Worm (Caenorhabditis elegans) whole organism, L3 larva: Measurements from ENCODE around the gene hsp-110.

Experiments used
- daf-12 ChIP-seq: fragments of 150-350 bp; optimal IDR thresholded peaks from 2 replicates; lab custom pipeline; 2014; ENCODE audit warnings: missing biosample characterization, missing genetic modification reagents, missing genetic modification characterization
- lin-39 ChIP-seq: fragments of 150-350 bp; optimal IDR thresholded peaks from 2 replicates; lab custom pipeline; 2018; ENCODE audit warnings: missing biosample characterization, missing genetic modification reagents, missing genetic modification characterization
- nhr-12 ChIP-seq: fragments of 150-350 bp; optimal IDR thresholded peaks from 2 replicates; lab custom pipeline; 2014; ENCODE audit warnings: missing biosample characterization, missing genetic modification characterization
- tbx-2 ChIP-seq: sonication (generic microtip); optimal IDR thresholded peaks from 2 replicates; lab custom pipeline; 2016; ENCODE audit warnings: mild to moderate bottlenecking, missing genetic modification characterization, missing compliant biosample characterization
- zag-1 ChIP-seq: fragments of 150-350 bp; optimal IDR thresholded peaks from 2 replicates; lab custom pipeline; 2014; ENCODE audit warnings: missing biosample characterization, missing genetic modification characterization
- ztf-11 ChIP-seq: fragments of 150-350 bp; optimal IDR thresholded peaks from 2 replicates; lab custom pipeline; 2014; ENCODE audit warnings: missing biosample characterization, missing genetic modification characterization

DNA sequence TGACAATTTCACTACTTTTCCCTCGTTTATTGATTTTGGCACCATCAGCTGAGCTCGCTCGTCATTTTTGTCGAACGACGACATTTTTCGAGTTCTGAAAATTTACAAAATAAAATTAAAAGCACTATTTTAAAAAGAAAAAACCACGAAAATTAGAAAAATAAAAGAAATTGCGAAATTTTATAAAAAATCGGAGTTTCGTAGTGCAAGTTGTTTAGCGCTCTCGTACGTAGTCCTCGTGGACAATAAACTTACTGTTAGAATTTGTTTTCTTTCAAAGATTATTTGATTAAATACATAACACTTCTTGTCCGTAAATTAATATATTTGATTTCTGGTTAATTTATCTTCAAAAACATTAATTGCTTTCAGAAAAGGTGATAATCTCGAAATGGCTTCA is 43.5 kb upstream of the hsp-110 start, which contains the start of the genes ess-2 and F42H10.2:
- TF ChIP-seq nhr-12 (tag; lab: Kevin White, UChicago) (no peak), tbx-2 (tag; lab: Kevin White, UChicago) (no peak), lin-39 (tag; lab: Kevin White, UChicago) (no peak), daf-12 (tag; lab: Kevin White, UChicago) (no peak), zag-1 (no peak), ztf-11 (tag; lab: Kevin White, UChicago) (no peak)
